Worm (Caenorhabditis elegans): ENCODE measurements around the gene acp-4.

The acp-4 gene

DNA sequence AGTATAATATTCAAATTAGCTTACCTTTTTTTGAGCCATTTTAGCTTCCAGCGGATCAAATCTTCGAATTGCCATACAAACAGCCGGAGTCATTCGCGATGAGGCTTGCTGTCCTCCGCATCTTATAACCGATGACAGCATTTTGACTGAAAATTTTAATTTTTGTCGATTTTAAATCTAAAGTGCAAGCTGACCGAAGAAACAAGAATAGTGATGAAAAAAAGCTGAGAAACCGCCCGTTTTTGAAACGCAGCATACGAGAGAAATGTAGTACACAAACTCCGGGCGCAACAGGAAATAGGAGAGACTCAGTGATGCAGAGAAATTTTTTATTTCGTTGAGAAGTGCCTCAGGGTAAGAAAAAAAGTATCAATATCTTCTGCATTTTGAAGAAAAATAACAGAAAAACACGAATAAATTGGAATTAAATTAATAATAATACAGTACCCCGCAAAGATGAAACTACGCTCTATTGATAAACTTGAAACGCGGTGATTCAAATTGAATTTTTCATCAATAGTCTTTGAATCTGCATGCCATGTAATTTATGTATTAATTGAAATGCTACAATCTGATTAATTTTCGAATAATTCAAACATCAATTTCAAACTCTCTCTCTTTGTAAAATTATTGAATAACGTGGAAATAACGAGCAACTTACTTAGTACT, 48.4 kb upstream of the acp-4 start:
- no peak for TF ChIP-seq nfyb-1 (GFP tag; IDR thresholded peaks at IDR 0.05)
- no peak for TF ChIP-seq mxl-1 (tag; optimal IDR thresholded peaks at IDR 0.05)
- no peak for TF ChIP-seq Y53G8AR.9 (GFP tag; conservative IDR thresholded peaks at IDR 0.05)
- no peak for TF ChIP-seq B0261.1 (tag; optimal IDR thresholded peaks at IDR 0.05)
- peak; percentile 35 for TF ChIP-seq lsl-1 (GFP tag; optimal IDR thresholded peaks at IDR 0.05)
- TF ChIP-seq gei-17 (GFP tag; optimal IDR thresholded peaks at IDR 0.05), result no peak
- TF ChIP-seq F33H1.4 (GFP tag; IDR thresholded peaks at IDR 0.05), result no peak
- no peak for TF ChIP-seq sptf-2 (GFP tag; optimal IDR thresholded peaks at IDR 0.05)
- TF ChIP-seq nhr-80 (tag; optimal IDR thresholded peaks at IDR 0.05), result peak; percentile 24
- TF ChIP-seq snpc-3.4 (tag; optimal IDR thresholded peaks at IDR 0.05), result no peak
- TF ChIP-seq snpc-1.3 (tag; optimal IDR thresholded peaks at IDR 0.05; ENCODE audit: insufficient read depth), result no peak
- TF ChIP-seq mcd-1 (GFP tag; IDR thresholded peaks at IDR 0.05), result peak; percentile 17; the same call in 1 of the 2 replicates
- peak; percentile 43 for TF ChIP-seq attf-5 (GFP tag; optimal IDR thresholded peaks at IDR 0.05)
- peak; percentile 61 for TF ChIP-seq ama-1 (optimal IDR thresholded peaks at IDR 0.05)
- TF ChIP-seq ama-1 (GFP tag; optimal IDR thresholded peaks at IDR 0.05), result no peak
- TF ChIP-seq hmg-1.2 (GFP tag; IDR thresholded peaks at IDR 0.05), result peak; percentile 55; the same call in 1 of the 2 replicates
- no peak for TF ChIP-seq rcor-1 (GFP tag; IDR thresholded peaks at IDR 0.05)

ce11 chrII:8481731-8482253, 46.9 kb upstream of the acp-4 start, which contains the start of gene M05D6.5:
TSS of gene M05D6.5 (minus strand) at chrII:8482203.
- 0 out of 2 replicates have a peak, but pooled peaks have one; percentile 13 for TF ChIP-seq Y53G8AR.9 (GFP tag; conservative IDR thresholded peaks at IDR 0.05)
- peak; percentile 83 for TF ChIP-seq ama-1 (optimal IDR thresholded peaks at IDR 0.05)
- TF ChIP-seq ama-1 (GFP tag; optimal IDR thresholded peaks at IDR 0.05), result no peak
- TF ChIP-seq B0336.3 (GFP tag; IDR thresholded peaks at IDR 0.05), result 0 out of 2 replicates have a peak, but pooled peaks have one; percentile 13
- no peak for TF ChIP-seq ztf-3 (GFP tag; optimal IDR thresholded peaks at IDR 0.05)
- TF ChIP-seq ztf-6 (GFP tag; IDR thresholded peaks at IDR 0.05), result no peak
- TF ChIP-seq K12H6.12 (tag; optimal IDR thresholded peaks at IDR 0.05), result no peak
- 0 out of 2 replicates have a peak, but pooled peaks have one; percentile 40 for TF ChIP-seq ekl-4 (GFP tag; IDR thresholded peaks at IDR 0.05)
- TF ChIP-seq lin-26 (GFP tag; IDR thresholded peaks at IDR 0.05), result 0 out of 2 replicates have a peak, but pooled peaks have one; percentile 8

ce11 chrII:8481033-8481708, 46.3 kb upstream of the acp-4 start:
- peak; percentile 12; the same call in 1 of the 2 replicates for TF ChIP-seq K11D2.4 (GFP tag; IDR thresholded peaks at IDR 0.05)
- TF ChIP-seq Y53G8AR.9 (GFP tag; conservative IDR thresholded peaks at IDR 0.05), result 0 out of 2 replicates have a peak, but pooled peaks have one; percentile 16
- TF ChIP-seq gei-17 (GFP tag; optimal IDR thresholded peaks at IDR 0.05), result peak; percentile 3
- no peak for TF ChIP-seq hrde-1 (tag; optimal IDR thresholded peaks at IDR 0.05; ENCODE audit: borderline replicate concordance)
- TF ChIP-seq F39B2.1 (GFP tag; IDR thresholded peaks at IDR 0.05), result no peak
- no peak for TF ChIP-seq B0261.1 (tag; optimal IDR thresholded peaks at IDR 0.05)
- peak; percentile 19 for TF ChIP-seq F23B12.7 (tag; optimal IDR thresholded peaks at IDR 0.05; ENCODE audit: insufficient read depth)
- TF ChIP-seq ZK185.1 (tag; optimal IDR thresholded peaks at IDR 0.05; ENCODE audit: poor library complexity, severe bottlenecking), result no peak
- no peak for TF ChIP-seq aptf-2 (GFP tag; conservative IDR thresholded peaks at IDR 0.05)
- no peak for TF ChIP-seq dox-1 (GFP tag; IDR thresholded peaks at IDR 0.05)
- no peak for TF ChIP-seq xnd-1 (tag; optimal IDR thresholded peaks at IDR 0.05)
- no peak for TF ChIP-seq tlf-1 (GFP tag; optimal IDR thresholded peaks at IDR 0.05)
- no peak for TF ChIP-seq zim-3 (tag; optimal IDR thresholded peaks at IDR 0.05)
- no peak for TF ChIP-seq mcd-1 (GFP tag; IDR thresholded peaks at IDR 0.05)
- TF ChIP-seq attf-6 (GFP tag; IDR thresholded peaks at IDR 0.05), result no peak
- TF ChIP-seq sdz-38 (tag; optimal IDR thresholded peaks at IDR 0.05), result no peak
- peak; percentile 18 for TF ChIP-seq K12H6.12 (tag; optimal IDR thresholded peaks at IDR 0.05)
- TF ChIP-seq snpc-1.3 (tag; optimal IDR thresholded peaks at IDR 0.05; ENCODE audit: insufficient read depth), result no peak
- TF ChIP-seq mel-28 (tag; optimal IDR thresholded peaks at IDR 0.05; ENCODE audit: borderline replicate concordance), result no peak
- TF ChIP-seq ztf-25 (GFP tag; IDR thresholded peaks at IDR 0.05), result no peak
- TF ChIP-seq die-1 (tag; optimal IDR thresholded peaks at IDR 0.05), result no peak
- TF ChIP-seq B0336.3 (GFP tag; IDR thresholded peaks at IDR 0.05), result no peak
- no peak for TF ChIP-seq D2030.7 (GFP tag; IDR thresholded peaks at IDR 0.05)
- TF ChIP-seq F22D6.2 (tag; optimal IDR thresholded peaks at IDR 0.05), result no peak
- TF ChIP-seq chd-7 (tag; optimal IDR thresholded peaks at IDR 0.05), result peak; percentile 23
- TF ChIP-seq lag-1 (GFP tag; IDR thresholded peaks at IDR 0.05), result no peak
